Fruit fly (Drosophila melanogaster) whole organism, embryonic: ENCODE measurements around the gene sbr.

ENCODE experiments used
- CG1024 ChIP-seq: fragments of 200-800 bp; sonication (Bioruptor generic); IDR thresholded peaks from 2 replicates; pipeline ENCODE4 v1.3.6; 2022; ENCODE audit warnings: missing biosample characterization, missing genetic modification characterization
- NfI ChIP-seq: fragments of 200-800 bp; sonication (Bioruptor generic); optimal IDR thresholded peaks from 3 replicates; lab custom pipeline; 2018; ENCODE audit warnings: missing biosample characterization, mild to moderate bottlenecking, missing genetic modification characterization, moderate library complexity
- lola ChIP-seq, 3 experiments: fragments of >200 bp in 2 of 3; fragments of 200-800 bp in 1 of 3; sonication (Bioruptor generic) in 1 of 3; optimal IDR thresholded peaks; 2 replicates each; lab custom pipeline; 2017 to 2019; ENCODE audit warnings: missing biosample characterization in 3 of 3, missing genetic modification characterization in 3 of 3, mild to moderate bottlenecking in 1 of 3, moderate library complexity in 1 of 3
- nom ChIP-seq: fragments of 200-800 bp; sonication (Bioruptor generic); optimal IDR thresholded peaks from 2 replicates; lab custom pipeline; 2017; ENCODE audit warnings: missing biosample characterization, missing genetic modification characterization, mild to moderate bottlenecking, moderate library complexity, missing genetic modification reagents
- seq ChIP-seq: fragments of 200-800 bp; sonication (Bioruptor generic); IDR thresholded peaks from 2 replicates; pipeline ENCODE4 v1.3.6; 2022; ENCODE audit warnings: missing biosample characterization, missing genetic modification characterization
- zfh1 ChIP-seq: fragments of 200-800 bp; sonication (Bioruptor generic); IDR thresholded peaks from 3 replicates; pipeline ENCODE4 v1.3.6; 2022; ENCODE audit warnings: missing biosample characterization, missing genetic modification characterization

- TF ChIP-seq CG1024, result no peak
- no peak for TF ChIP-seq seq (GFP tag; lab: Robert Waterston, UW)
- no peak for TF ChIP-seq NfI
- no peak for TF ChIP-seq lola (GFP tag; optimal IDR thresholded peaks at IDR 0.05; lab: Kevin White, UChicago)
- TF ChIP-seq nom (GFP tag; lab: Kevin White, UChicago), result no peak
- TF ChIP-seq zfh1 (GFP tag; lab: Robert Waterston, UW), result no peak
Observed at dm6 chrX:10882786-10883185, 35.9 kb upstream of the sbr start.
